Fruit fly (Drosophila melanogaster) Kc167 (cell line): ENCODE data around the gene CG17027.

Source experiments
- Sin3A ChIP-seq: fragments of >200 bp; optimal IDR thresholded peaks from 2 replicates; lab custom pipeline; 2018; ENCODE audit warnings: missing external identifiers
- h ChIP-seq: fragments of >200 bp; optimal IDR thresholded peaks from 3 replicates; lab custom pipeline; 2018; ENCODE audit warnings: missing external identifiers
- psq ChIP-seq: fragments of >200 bp; optimal IDR thresholded peaks from 2 replicates; lab custom pipeline; 2017; ENCODE audit warnings: missing external identifiers

- TF ChIP-seq Sin3A (lab: Kevin White, UChicago) (no peak), h (lab: Kevin White, UChicago) (no peak), psq (no peak)
Observed at dm6 chr3L:16027163-16027633, 47.3 kb downstream of the CG17027 start.
